Fruit fly (Drosophila melanogaster) whole organism, embryonic: ENCODE measurements around the gene PAPLA1.

Source experiments
- Asciz ChIP-seq: fragments of 200-800 bp; sonication (Bioruptor generic); optimal IDR thresholded peaks from 2 replicates; lab custom pipeline; 2017; ENCODE audit warnings: missing biosample characterization, mild to moderate bottlenecking, missing genetic modification characterization, missing genetic modification reagents
- Awh ChIP-seq: fragments of 200-800 bp; sonication (Bioruptor generic); IDR thresholded peaks from 2 replicates; pipeline ENCODE4, ENCODE4 v1.3.6; 2022; ENCODE audit warnings: missing biosample characterization, missing genetic modification characterization
- Bgb ChIP-seq: fragments of 200-800 bp; sonication (Bioruptor generic); IDR thresholded peaks from 2 replicates; pipeline ENCODE4 v1.3.6; 2022; ENCODE audit warnings: missing biosample characterization, missing genetic modification characterization; ENCODE audit not compliant: partially characterized antibody
- Blimp-1 ChIP-seq: fragments of 200-800 bp; sonication (Bioruptor generic); optimal IDR thresholded peaks from 3 replicates; lab custom pipeline; 2018; ENCODE audit warnings: missing biosample characterization, missing genetic modification characterization, mild to moderate bottlenecking, moderate library complexity, missing genetic modification reagents
- CG10543 ChIP-seq: fragments of 200-800 bp; sonication (Bioruptor generic); optimal IDR thresholded peaks from 3 replicates; lab custom pipeline; 2017; ENCODE audit warnings: missing biosample characterization, mild to moderate bottlenecking, missing genetic modification characterization, moderate library complexity
- CG12219 ChIP-seq: fragments of 200-800 bp; sonication (Bioruptor generic); optimal IDR thresholded peaks from 3 replicates; lab custom pipeline; 2018; ENCODE audit warnings: missing biosample characterization, mild to moderate bottlenecking, missing genetic modification characterization
- CG13296 ChIP-seq: fragments of 200-800 bp; sonication (Bioruptor generic); optimal IDR thresholded peaks from 3 replicates; lab custom pipeline; 2018; ENCODE audit warnings: missing biosample characterization, mild to moderate bottlenecking, missing genetic modification characterization
- CG15601 ChIP-seq: fragments of 200-800 bp; sonication (Bioruptor generic); optimal IDR thresholded peaks from 3 replicates; lab custom pipeline; 2019; ENCODE audit warnings: missing biosample characterization, mild to moderate bottlenecking, missing genetic modification characterization, moderate library complexity
- CG17568 ChIP-seq: fragments of 200-800 bp; sonication (Bioruptor generic); optimal IDR thresholded peaks from 2 replicates; lab custom pipeline; 2018; ENCODE audit warnings: missing biosample characterization, mild to moderate bottlenecking, missing genetic modification characterization, moderate library complexity
- CG1792 ChIP-seq: fragments of 200-800 bp; sonication (Bioruptor generic); optimal IDR thresholded peaks from 2 replicates; lab custom pipeline; 2016; ENCODE audit warnings: missing biosample characterization, missing genetic modification characterization
- CG18262 ChIP-seq: fragments of 200-800 bp; optimal IDR thresholded peaks from 3 replicates; lab custom pipeline; 2019; ENCODE audit warnings: missing biosample characterization, mild to moderate bottlenecking, missing genetic modification characterization, moderate library complexity
- CG18599 ChIP-seq: fragments of 200-800 bp; sonication (Bioruptor generic); optimal IDR thresholded peaks from 3 replicates; lab custom pipeline; 2017; ENCODE audit warnings: missing biosample characterization, missing genetic modification characterization, mild to moderate bottlenecking, moderate library complexity, missing genetic modification reagents
- CG2678 ChIP-seq: fragments of 200-800 bp; sonication (Bioruptor generic); optimal IDR thresholded peaks from 3 replicates; lab custom pipeline; 2019; ENCODE audit warnings: missing biosample characterization, mild to moderate bottlenecking, missing genetic modification characterization, moderate library complexity
- CG31388 ChIP-seq: fragments of 200-800 bp; sonication (Bioruptor generic); optimal IDR thresholded peaks from 2 replicates; lab custom pipeline; 2016; ENCODE audit warnings: missing biosample characterization, missing genetic modification characterization
- CG3281 ChIP-seq: fragments of 200-800 bp; sonication (Bioruptor generic); optimal IDR thresholded peaks from 3 replicates; lab custom pipeline; 2017; ENCODE audit warnings: missing biosample characterization, mild to moderate bottlenecking, missing genetic modification characterization
- CG34376 ChIP-seq: fragments of 200-800 bp; sonication (Bioruptor generic); optimal IDR thresholded peaks from 2 replicates; lab custom pipeline; 2018; ENCODE audit warnings: missing biosample characterization, mild to moderate bottlenecking, missing genetic modification characterization
- CG5245 ChIP-seq: fragments of 200-800 bp; sonication (Bioruptor generic); optimal IDR thresholded peaks from 3 replicates; lab custom pipeline; 2016; ENCODE audit warnings: missing biosample characterization, missing genetic modification characterization
- CG6765 ChIP-seq: fragments of 200-800 bp; sonication (Bioruptor generic); optimal IDR thresholded peaks from 3 replicates; lab custom pipeline; 2017; ENCODE audit warnings: missing biosample characterization, mild to moderate bottlenecking, missing genetic modification characterization
- CG8089 ChIP-seq: fragments of 200-800 bp; sonication (Bioruptor generic); optimal IDR thresholded peaks from 3 replicates; lab custom pipeline; 2016; ENCODE audit warnings: missing biosample characterization, missing genetic modification characterization
- CG8290 ChIP-seq, 3 experiments: fragments of 200-800 bp; sonication (Bioruptor generic); optimal IDR thresholded peaks; 2 replicates each; lab custom pipeline; 2016 to 2019; ENCODE audit warnings: missing biosample characterization in 3 of 3, missing genetic modification characterization in 3 of 3, mild to moderate bottlenecking in 2 of 3, moderate library complexity in 1 of 3
- Dip3 ChIP-seq: fragments of 200-800 bp; sonication (Bioruptor generic); optimal IDR thresholded peaks from 3 replicates; lab custom pipeline; 2016; ENCODE audit warnings: missing biosample characterization, missing genetic modification characterization
- Fer1 ChIP-seq: fragments of 200-800 bp; sonication (Bioruptor generic); optimal IDR thresholded peaks from 2 replicates; lab custom pipeline; 2017; ENCODE audit warnings: missing biosample characterization, mild to moderate bottlenecking, missing genetic modification characterization
- HHEX ChIP-seq: fragments of 200-800 bp; sonication (Bioruptor generic); optimal IDR thresholded peaks from 3 replicates; lab custom pipeline; 2017; ENCODE audit warnings: missing biosample characterization, mild to moderate bottlenecking, missing genetic modification characterization, missing genetic modification reagents
- Hr78 ChIP-seq, 2 experiments: fragments of 200-800 bp in 1 of 2; fragments of >200 bp in 1 of 2; sonication (Bioruptor generic) in 1 of 2; optimal IDR thresholded peaks; 2 replicates each; lab custom pipeline; 2017 to 2019; ENCODE audit warnings: missing biosample characterization in 2 of 2, missing genetic modification characterization in 2 of 2, mild to moderate bottlenecking in 1 of 2, moderate library complexity in 1 of 2
- Jarid2 ChIP-seq: fragments of 200-800 bp; sonication (Bioruptor generic); optimal IDR thresholded peaks from 3 replicates; lab custom pipeline; 2017; ENCODE audit warnings: mild to moderate bottlenecking, missing biosample characterization, missing genetic modification reagents, missing genetic modification characterization
- Max ChIP-seq: fragments of 200-800 bp; sonication (Bioruptor generic); optimal IDR thresholded peaks from 2 replicates; lab custom pipeline; 2016; ENCODE audit warnings: missing biosample characterization, mild to moderate bottlenecking, missing genetic modification characterization
- Meics ChIP-seq: fragments of 200-800 bp; sonication (Bioruptor generic); optimal IDR thresholded peaks from 2 replicates; lab custom pipeline; 2017; ENCODE audit warnings: missing biosample characterization, mild to moderate bottlenecking, missing genetic modification characterization
- NC2α ChIP-seq: fragments of 200-800 bp; sonication (Bioruptor generic); optimal IDR thresholded peaks from 2 replicates; lab custom pipeline; 2016; ENCODE audit warnings: missing biosample characterization, missing genetic modification characterization
- NFAT ChIP-seq: fragments of 200-800 bp; sonication (Bioruptor generic); IDR thresholded peaks from 2 replicates; pipeline ENCODE4 v1.3.6; 2022; ENCODE audit warnings: missing biosample characterization, missing genetic modification characterization
- Oli ChIP-seq: fragments of 200-800 bp; sonication (Bioruptor generic); optimal IDR thresholded peaks from 2 replicates; lab custom pipeline; 2018; ENCODE audit warnings: missing biosample characterization, mild to moderate bottlenecking, missing genetic modification characterization, moderate library complexity
- Rfx ChIP-seq: fragments of 200-800 bp; sonication (Bioruptor generic); IDR thresholded peaks from 2 replicates; pipeline ENCODE4 v1.3.6; 2022; ENCODE audit warnings: missing biosample characterization, missing genetic modification characterization
- Rx ChIP-seq: fragments of 200-800 bp; sonication (Bioruptor generic); IDR thresholded peaks from 2 replicates; pipeline ENCODE4 v1.3.6; 2022; ENCODE audit warnings: missing biosample characterization, missing genetic modification characterization
- al ChIP-seq: fragments of 200-800 bp; sonication (Bioruptor generic); IDR thresholded peaks from 2 replicates; pipeline ENCODE4 v1.3.6; 2022; ENCODE audit warnings: missing biosample characterization, missing genetic modification characterization
- cwo ChIP-seq: fragments of 200-800 bp; sonication (Bioruptor generic); optimal IDR thresholded peaks from 3 replicates; lab custom pipeline; 2017; ENCODE audit warnings: missing biosample characterization, missing genetic modification characterization, mild to moderate bottlenecking, moderate library complexity, missing genetic modification reagents
- dysf ChIP-seq: fragments of 200-800 bp; sonication (Bioruptor generic); IDR thresholded peaks from 3 replicates; pipeline ENCODE4 v1.3.6; 2022; ENCODE audit warnings: missing biosample characterization, missing genetic modification characterization
- esg ChIP-seq: fragments of 200-800 bp; sonication (Bioruptor generic); conservative IDR thresholded peaks from 2 replicates; pipeline ENCODE4 v1.3.6; 2022; ENCODE audit warnings: missing biosample characterization, missing genetic modification characterization
- gem ChIP-seq: fragments of 200-800 bp; sonication (Bioruptor generic); optimal IDR thresholded peaks from 2 replicates; lab custom pipeline; 2019; ENCODE audit warnings: missing biosample characterization, mild to moderate bottlenecking, missing genetic modification characterization, moderate library complexity
- grau ChIP-seq: fragments of 200-800 bp; optimal IDR thresholded peaks from 3 replicates; lab custom pipeline; 2019; ENCODE audit warnings: missing biosample characterization, mild to moderate bottlenecking, missing genetic modification characterization, moderate library complexity
- klu ChIP-seq: fragments of 200-800 bp; sonication (Bioruptor generic); IDR thresholded peaks from 2 replicates; pipeline ENCODE4 v1.3.6; 2022; ENCODE audit warnings: missing biosample characterization, missing genetic modification characterization
- lmd ChIP-seq: fragments of 200-800 bp; sonication (Bioruptor generic); IDR thresholded peaks from 2 replicates; pipeline ENCODE4 v1.3.6; 2022; ENCODE audit warnings: missing biosample characterization, missing genetic modification characterization
- onecut ChIP-seq: fragments of 200-800 bp; sonication (Bioruptor generic); IDR thresholded peaks from 2 replicates; pipeline ENCODE4 v1.3.6; 2022; ENCODE audit warnings: missing biosample characterization, missing genetic modification characterization
- org-1 ChIP-seq: fragments of 200-800 bp; sonication (Bioruptor generic); optimal IDR thresholded peaks from 2 replicates; lab custom pipeline; 2017; ENCODE audit warnings: missing biosample characterization, missing genetic modification characterization
- row ChIP-seq: fragments of 200-800 bp; sonication (Bioruptor generic); IDR thresholded peaks from 3 replicates; pipeline ENCODE4 v1.3.6; 2022; ENCODE audit warnings: missing biosample characterization, missing genetic modification characterization
- salm ChIP-seq: fragments of 200-800 bp; sonication (Bioruptor generic); optimal IDR thresholded peaks from 2 replicates; lab custom pipeline; 2018; ENCODE audit warnings: missing biosample characterization, mild to moderate bottlenecking, missing genetic modification characterization
- sd ChIP-seq: fragments of 200-800 bp; sonication (Bioruptor generic); optimal IDR thresholded peaks from 3 replicates; lab custom pipeline; 2018; ENCODE audit warnings: missing biosample characterization, mild to moderate bottlenecking, missing genetic modification characterization, moderate library complexity
- unpg ChIP-seq: fragments of 200-800 bp; sonication (Bioruptor generic); optimal IDR thresholded peaks from 3 replicates; lab custom pipeline; 2018; ENCODE audit warnings: missing biosample characterization, mild to moderate bottlenecking, missing genetic modification characterization, moderate library complexity
- vnd ChIP-seq: fragments of 200-800 bp; sonication (Bioruptor generic); IDR thresholded peaks from 3 replicates; pipeline ENCODE4 v1.3.6; 2022; ENCODE audit warnings: missing biosample characterization, missing genetic modification characterization; ENCODE audit not compliant: partially characterized antibody

PAPLA1 gene

dm6 chr2L:8100489-8101352 lies 58.7 kb downstream of the PAPLA1 start:
- TF ChIP-seq CG31388 (GFP tag; lab: Kevin White, UChicago) = no peak
- peak; percentile 2 for TF ChIP-seq CG6765 (GFP tag; lab: Kevin White, UChicago)
- TF ChIP-seq Rfx (GFP tag; lab: Robert Waterston, UW) = no peak
- peak; percentile 41 for TF ChIP-seq CG18599
- TF ChIP-seq Asciz (GFP tag; lab: Kevin White, UChicago) = peak; percentile 23
- TF ChIP-seq esg (GFP tag; lab: Robert Waterston, UW) = no peak
- peak; percentile 65 for TF ChIP-seq CG2678
- TF ChIP-seq CG15601 (tag; lab: Kevin White, UChicago) = peak; percentile 31
- TF ChIP-seq Rx (GFP tag; lab: Robert Waterston, UW) = no peak
- TF ChIP-seq salm (tag; lab: Kevin White, UChicago) = peak; percentile 67
- TF ChIP-seq CG17568 (GFP tag; lab: Kevin White, UChicago) = no peak
- TF ChIP-seq NC2α (GFP tag; lab: Kevin White, UChicago) = no peak
- peak; percentile 78 for TF ChIP-seq gem (tag; lab: Kevin White, UChicago)
- no peak for TF ChIP-seq klu (GFP tag; lab: Robert Waterston, UW)
- no peak for TF ChIP-seq CG8089
- peak; percentile 55 for TF ChIP-seq Meics (GFP tag; lab: Kevin White, UChicago)
- TF ChIP-seq Bgb (GFP tag; lab: Robert Waterston, UW) = no peak
- TF ChIP-seq CG12219 = peak; percentile 37
- TF ChIP-seq vnd (GFP tag; lab: Robert Waterston, UW) = peak; percentile 46; the same call in 1 of the 3 replicates
- TF ChIP-seq Blimp-1 = peak; percentile 27
- TF ChIP-seq NFAT = no peak
- TF ChIP-seq Dip3 (GFP tag; lab: Kevin White, UChicago) = no peak
- TF ChIP-seq CG10543 (GFP tag; lab: Kevin White, UChicago) = peak; percentile 88
- TF ChIP-seq lmd = no peak
- peak; percentile 22 for TF ChIP-seq Oli
- TF ChIP-seq CG8290 (GFP tag; optimal IDR thresholded peaks at IDR 0.05; lab: Kevin White, UChicago) = no peak
- peak in 1 of 2 experiments; percentile 35 for TF ChIP-seq CG8290 (tag; optimal IDR thresholded peaks at IDR 0.05; lab: Kevin White, UChicago)
- TF ChIP-seq dysf (GFP tag; lab: Robert Waterston, UW) = peak; percentile 37; the same call in 1 of the 3 replicates
- TF ChIP-seq CG18262 (tag; lab: Kevin White, UChicago) = peak; percentile 61
- TF ChIP-seq Max (GFP tag; lab: Kevin White, UChicago) = no peak
- TF ChIP-seq CG1792 (GFP tag; lab: Kevin White, UChicago) = no peak
- TF ChIP-seq sd (tag; lab: Kevin White, UChicago) = peak; percentile 45
- TF ChIP-seq grau = peak; percentile 41
- peak in 1 of 2 experiments; percentile 30 for TF ChIP-seq Hr78 (GFP tag; optimal IDR thresholded peaks at IDR 0.05; lab: Kevin White, UChicago)
- TF ChIP-seq al (GFP tag; lab: Robert Waterston, UW) = no peak
- TF ChIP-seq onecut (GFP tag; lab: Robert Waterston, UW) = peak; percentile 7; the same call in 1 of the 2 replicates
- peak; percentile 29; the same call in 1 of the 2 replicates for TF ChIP-seq Awh (GFP tag; lab: Robert Waterston, UW)
- TF ChIP-seq unpg (GFP tag; lab: Kevin White, UChicago) = peak; percentile 19
- TF ChIP-seq CG34376 (GFP tag; lab: Kevin White, UChicago) = peak; percentile 97
- peak; percentile 1 for TF ChIP-seq HHEX (GFP tag; lab: Kevin White, UChicago)
- peak; percentile 11 for TF ChIP-seq Fer1 (GFP tag; lab: Kevin White, UChicago)
- TF ChIP-seq row (GFP tag; lab: Robert Waterston, UW) = peak; percentile 47; the same call in 2 of the 3 replicates
- TF ChIP-seq Jarid2 (GFP tag; lab: Kevin White, UChicago) = no peak
- TF ChIP-seq CG5245 (GFP tag; lab: Kevin White, UChicago) = no peak
- TF ChIP-seq org-1 (GFP tag; lab: Kevin White, UChicago) = peak; percentile 16
- peak; percentile 76 for TF ChIP-seq cwo (GFP tag; lab: Kevin White, UChicago)
- TF ChIP-seq CG13296 (GFP tag; lab: Kevin White, UChicago) = peak; percentile 40
- peak; percentile 38 for TF ChIP-seq CG3281
